Worm (Caenorhabditis elegans) whole organism, late embryonic: ENCODE results near the gene D1005.10.

Experiments
- C08G9.2 ChIP-seq: sonication (generic microtip); optimal IDR thresholded peaks from 2 replicates; lab custom pipeline; 2016; ENCODE audit warnings: mild to moderate bottlenecking, missing genetic modification characterization, moderate library complexity, missing compliant biosample characterization
- ceh-31 ChIP-seq: sonication (generic microtip); optimal IDR thresholded peaks from 2 replicates; lab custom pipeline; 2016; ENCODE audit warnings: missing genetic modification characterization, missing compliant biosample characterization
- nfya-1 ChIP-seq: sonication (generic microtip); optimal IDR thresholded peaks from 2 replicates; lab custom pipeline; 2017; ENCODE audit warnings: missing genetic modification characterization, mild to moderate bottlenecking, missing compliant biosample characterization, antibody characterized with exemption, moderate library complexity
- nhr-11 ChIP-seq: fragments of 150-350 bp; optimal IDR thresholded peaks from 2 replicates; lab custom pipeline; 2014; ENCODE audit warnings: missing biosample characterization, missing genetic modification characterization
- nhr-232 ChIP-seq: sonication (generic microtip); optimal IDR thresholded peaks from 2 replicates; lab custom pipeline; 2016; ENCODE audit warnings: missing genetic modification characterization, missing compliant biosample characterization
- pha-4 ChIP-seq: fragments of 150-350 bp; optimal IDR thresholded peaks from 2 replicates; lab custom pipeline; 2018; ENCODE audit warnings: missing biosample characterization, missing genetic modification reagents, missing genetic modification characterization
- rnt-1 ChIP-seq: sonication (generic microtip); optimal IDR thresholded peaks from 2 replicates; lab custom pipeline; 2016; ENCODE audit warnings: missing genetic modification characterization, missing compliant biosample characterization
- sox-2 ChIP-seq: fragments of 200-800 bp; sonication (Bioruptor generic); IDR thresholded peaks from 2 replicates; pipeline ENCODE4 v1.3.6; 2022; ENCODE audit warnings: missing genetic modification reagents, missing genetic modification characterization, missing compliant biosample characterization
- sox-4 ChIP-seq: sonication (generic microtip); optimal IDR thresholded peaks from 2 replicates; lab custom pipeline; 2017; ENCODE audit warnings: mild to moderate bottlenecking, missing genetic modification characterization, inconsistent platforms, missing compliant biosample characterization

DNA sequence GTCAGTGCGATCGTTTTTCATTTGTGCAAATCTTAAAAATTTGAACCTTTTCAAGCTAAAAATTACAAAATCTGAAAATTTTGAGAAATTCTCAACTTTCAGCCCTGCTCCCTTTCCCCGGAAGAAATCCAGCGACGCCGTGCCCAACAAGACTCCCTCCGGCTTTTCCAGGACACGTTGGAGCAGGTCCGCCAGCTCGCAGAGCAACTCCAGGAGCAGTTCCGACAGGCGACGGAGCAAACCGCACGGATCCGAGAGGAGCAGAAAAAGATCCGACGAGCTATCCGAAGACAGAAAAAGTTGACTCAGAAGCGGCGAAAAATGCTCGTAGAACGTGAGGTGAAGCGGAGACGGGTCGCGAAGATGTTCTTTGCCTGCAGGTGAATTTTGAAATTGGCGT is 34.7 kb downstream of the D1005.10 start:
- no peak for TF ChIP-seq C08G9.2 (tag; lab: Kevin White, UChicago)
- no peak for TF ChIP-seq rnt-1
- TF ChIP-seq nhr-232: no peak
- TF ChIP-seq nhr-11 (tag; lab: Kevin White, UChicago): no peak
- TF ChIP-seq pha-4 (tag; lab: Kevin White, UChicago): no peak
- no peak for TF ChIP-seq ceh-31 (tag; lab: Kevin White, UChicago)
- TF ChIP-seq nfya-1: no peak
- no peak for TF ChIP-seq sox-2 (GFP tag; lab: Robert Waterston, UW)
- TF ChIP-seq sox-4 (tag; lab: Kevin White, UChicago): no peak
